Fruit fly (Drosophila melanogaster): ENCODE results near the gene CG9547.

Gene CG9547

dm6 chr2L:6498448-6498847 lies 4.1 kb upstream of the CG9547 start, which contains the start of gene CG31637 (continued):
- TF ChIP-seq Xrp1 (GFP tag; IDR thresholded peaks at IDR 0.05) (peak; percentile 17; the same call in 1 of the 2 replicates), HLH4C (GFP tag; IDR thresholded peaks at IDR 0.05; ENCODE audit: partially characterized antibody) (no peak), abd-A (tag; optimal IDR thresholded peaks at IDR 0.05) (no peak), CG4360 (GFP tag; IDR thresholded peaks at IDR 0.05) (no peak), Dref (GFP tag; IDR thresholded peaks at IDR 0.05) (peak; percentile 44), tio (GFP tag; optimal IDR thresholded peaks at IDR 0.05) (no peak), CG10462 (GFP tag; optimal IDR thresholded peaks at IDR 0.05) (no peak), CG16779 (GFP tag; IDR thresholded peaks at IDR 0.05) (no peak), ase (GFP tag; IDR thresholded peaks at IDR 0.05) (no peak), pum (GFP tag; optimal IDR thresholded peaks at IDR 0.05) (no peak), her (GFP tag; optimal IDR thresholded peaks at IDR 0.05) (no peak), fd64A (GFP tag; optimal IDR thresholded peaks at IDR 0.05) (no peak), Usf (GFP tag; optimal IDR thresholded peaks at IDR 0.05) (no peak), CG1832 (GFP tag; optimal IDR thresholded peaks at IDR 0.05) (no peak), CG32532 (GFP tag; IDR thresholded peaks at IDR 0.05) (no peak), BEAF-32 (GFP tag; optimal IDR thresholded peaks at IDR 0.05) (peak; percentile 46), CG18619 (GFP tag; optimal IDR thresholded peaks at IDR 0.05) (no peak), C15 (GFP tag; IDR thresholded peaks at IDR 0.05) (no peak), org-1 (GFP tag; optimal IDR thresholded peaks at IDR 0.05) (no peak), NfI (GFP tag; optimal IDR thresholded peaks at IDR 0.05) (no peak), CG6765 (GFP tag; optimal IDR thresholded peaks at IDR 0.05) (peak; percentile 23), CG4424 (GFP tag; optimal IDR thresholded peaks at IDR 0.05) (no peak), Med (GFP tag) (peak; percentile 85), CG4282 (GFP tag; optimal IDR thresholded peaks at IDR 0.05) (no peak), shn (GFP tag; optimal IDR thresholded peaks at IDR 0.05) (no peak), Oli (tag; optimal IDR thresholded peaks at IDR 0.05) (no peak), Blimp-1 (GFP tag; optimal IDR thresholded peaks at IDR 0.05) (no peak), MBD-R2 (GFP tag; IDR thresholded peaks at IDR 0.05) (peak; percentile 82), sisA (GFP tag; IDR thresholded peaks at IDR 0.05) (no peak), CG7271 (tag; optimal IDR thresholded peaks at IDR 0.05) (no peak), insv (GFP tag; optimal IDR thresholded peaks at IDR 0.05) (no peak), CG2129 (GFP tag; IDR thresholded peaks at IDR 0.05; ENCODE audit: partially characterized antibody) (no peak), CG17912 (GFP tag; optimal IDR thresholded peaks at IDR 0.05) (peak; percentile 4), repo (GFP tag; optimal IDR thresholded peaks at IDR 0.05) (no peak), pros (GFP tag; optimal IDR thresholded peaks at IDR 0.05) (no peak), CG15601 (tag; optimal IDR thresholded peaks at IDR 0.05) (peak; percentile 36), Scr (GFP tag; IDR thresholded peaks at IDR 0.05; ENCODE audit: partially characterized antibody) (peak; percentile 15; the same call in 1 of the 2 replicates), H2.0 (GFP tag; IDR thresholded peaks at IDR 0.05) (no peak), bbx (GFP tag; IDR thresholded peaks at IDR 0.05; ENCODE audit: partially characterized antibody) (peak; percentile 33), grau (tag; optimal IDR thresholded peaks at IDR 0.05) (peak; percentile 42), CG18476 (GFP tag; optimal IDR thresholded peaks at IDR 0.05) (no peak), CG12104 (GFP tag; optimal IDR thresholded peaks at IDR 0.05) (no peak), caup (GFP tag; optimal IDR thresholded peaks at IDR 0.05; ENCODE audit: severe bottlenecking) (peak; percentile 11), zfh2 (GFP tag; optimal IDR thresholded peaks at IDR 0.05) (no peak), CG12071 (GFP tag; optimal IDR thresholded peaks at IDR 0.05) (peak; percentile 37), CG4854 (GFP tag; optimal IDR thresholded peaks at IDR 0.05) (no peak), CG17186 (GFP tag; optimal IDR thresholded peaks at IDR 0.05) (peak; percentile 51), CG7357 (GFP tag; IDR thresholded peaks at IDR 0.05) (no peak), CG5245 (GFP tag; optimal IDR thresholded peaks at IDR 0.05) (no peak), CG9215 (GFP tag; IDR thresholded peaks at IDR 0.05) (no peak), CG10274 (GFP tag; optimal IDR thresholded peaks at IDR 0.05) (no peak)

Measured in whole organism, embryonic.